Worm (Caenorhabditis elegans) whole organism, L4/young adult: ENCODE data around the gene Y54G2A.11.

Source experiments
- W03F9.2 ChIP-seq: fragments of 150-350 bp; optimal IDR thresholded peaks from 2 replicates; lab custom pipeline; 2014; ENCODE audit warnings: missing biosample characterization, missing genetic modification characterization
- dao-5 ChIP-seq: sonication (generic microtip); optimal IDR thresholded peaks from 2 replicates; lab custom pipeline; 2016; ENCODE audit warnings: missing genotype, missing genetic modification characterization, moderate library complexity, missing compliant biosample characterization
- him-1 ChIP-seq: sonication (generic microtip); optimal IDR thresholded peaks from 2 replicates; lab custom pipeline; 2016; ENCODE audit warnings: missing genotype, missing genetic modification reagents, missing genetic modification characterization, missing compliant biosample characterization

DNA sequence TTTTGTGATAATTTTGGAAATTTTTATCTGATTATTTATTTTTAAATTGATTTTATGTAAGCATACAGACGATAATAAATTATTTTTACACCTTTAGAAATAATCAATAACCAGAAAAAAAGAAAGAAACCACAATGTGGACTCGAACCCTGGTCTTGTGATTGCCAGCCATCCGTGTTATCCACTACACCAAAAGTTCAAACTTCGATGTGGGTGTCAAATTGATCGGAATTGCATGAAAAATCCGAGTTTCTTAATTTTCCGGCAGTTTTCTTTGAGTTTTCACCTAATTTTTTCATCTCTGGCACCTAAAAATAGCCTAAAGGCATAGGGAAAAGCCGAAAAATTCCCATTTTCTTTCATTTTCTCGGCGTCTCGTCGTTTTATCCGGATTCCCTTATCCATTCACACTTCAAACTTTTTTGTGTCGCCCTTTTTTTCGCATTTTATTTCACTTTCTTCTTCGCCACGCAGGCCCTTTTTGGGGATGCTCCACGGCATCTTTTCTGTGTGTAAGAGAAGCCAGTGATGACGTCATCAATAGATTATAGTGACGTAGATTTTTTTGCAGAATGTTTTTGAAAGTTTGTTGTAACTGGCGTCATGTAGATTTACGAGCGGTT, 24.1 kb downstream of the Y54G2A.11 start:
- TF ChIP-seq him-1: no peak
- TF ChIP-seq dao-5 (tag; lab: Kevin White, UChicago): no peak
- TF ChIP-seq W03F9.2 (tag; lab: Kevin White, UChicago): no peak
